Fruit fly (Drosophila melanogaster) whole organism, pupa: ENCODE data around the gene AspRS-m.

ENCODE experiments used
- CG10348 ChIP-seq: fragments of 200-800 bp; sonication (Bioruptor generic); IDR thresholded peaks from 2 replicates; pipeline ENCODE4 v1.3.6; 2022; ENCODE audit warnings: missing biosample characterization, missing genetic modification characterization
- CG15710 ChIP-seq: fragments of 200-800 bp; sonication (Bioruptor generic); optimal IDR thresholded peaks from 2 replicates; lab custom pipeline; 2018; ENCODE audit warnings: missing biosample characterization, mild to moderate bottlenecking, missing genetic modification characterization, moderate library complexity
- CG17806 ChIP-seq: fragments of 200-800 bp; sonication (Bioruptor generic); optimal IDR thresholded peaks from 2 replicates; lab custom pipeline; 2018; ENCODE audit warnings: missing biosample characterization, mild to moderate bottlenecking, missing genetic modification characterization, moderate library complexity
- CG32121 ChIP-seq: fragments of 200-800 bp; sonication (Bioruptor generic); IDR thresholded peaks from 2 replicates; pipeline ENCODE4 v1.3.6; 2022; ENCODE audit warnings: missing biosample characterization, missing genetic modification characterization
- Ets98B ChIP-seq: fragments of 200-800 bp; sonication (Bioruptor generic); IDR thresholded peaks from 2 replicates; pipeline ENCODE4 v1.3.6; 2022; ENCODE audit warnings: missing biosample characterization, missing genetic modification characterization

- no peak for TF ChIP-seq Ets98B (GFP tag; lab: Robert Waterston, UW)
- TF ChIP-seq CG17806 (tag; lab: Kevin White, UChicago): no peak
- no peak for TF ChIP-seq CG15710 (tag; lab: Kevin White, UChicago)
- TF ChIP-seq CG10348 (GFP tag; lab: Robert Waterston, UW): no peak
- no peak for TF ChIP-seq CG32121 (GFP tag; lab: Robert Waterston, UW)
Measured at dm6 chr2L:16816750-16817087, 10.2 kb upstream of the AspRS-m start.
